Fruit fly (Drosophila melanogaster) whole organism, embryonic: ENCODE data around the gene IntS9.

Experiments used
- B-H1 ChIP-seq: fragments of 200-800 bp; sonication (Bioruptor generic); IDR thresholded peaks from 3 replicates; pipeline ENCODE4 v1.3.6; 2022; ENCODE audit warnings: missing biosample characterization, missing genetic modification characterization
- BEAF-32 ChIP-seq: fragments of 200-800 bp; sonication (Bioruptor generic); optimal IDR thresholded peaks from 3 replicates; lab custom pipeline; 2017; ENCODE audit warnings: missing biosample characterization, missing genetic modification characterization, mild to moderate bottlenecking, moderate library complexity, missing genetic modification reagents
- Bgb ChIP-seq: fragments of 200-800 bp; sonication (Bioruptor generic); IDR thresholded peaks from 2 replicates; pipeline ENCODE4 v1.3.6; 2022; ENCODE audit warnings: missing biosample characterization, missing genetic modification characterization; ENCODE audit not compliant: partially characterized antibody
- CG13296 ChIP-seq: fragments of 200-800 bp; sonication (Bioruptor generic); optimal IDR thresholded peaks from 3 replicates; lab custom pipeline; 2018; ENCODE audit warnings: missing biosample characterization, mild to moderate bottlenecking, missing genetic modification characterization
- CG14667 ChIP-seq: fragments of 200-800 bp; sonication (Bioruptor generic); IDR thresholded peaks from 2 replicates; pipeline ENCODE4 v1.3.6; 2022; ENCODE audit warnings: missing biosample characterization, missing genetic modification characterization
- CG14965 ChIP-seq: fragments of 200-800 bp; sonication (Bioruptor generic); optimal IDR thresholded peaks from 2 replicates; lab custom pipeline; 2016; ENCODE audit warnings: missing biosample characterization, missing genetic modification characterization, borderline replicate concordance
- CG18011 ChIP-seq: fragments of 200-800 bp; sonication (Bioruptor generic); optimal IDR thresholded peaks from 2 replicates; lab custom pipeline; 2017; ENCODE audit warnings: missing biosample characterization, missing genetic modification characterization, mild to moderate bottlenecking, moderate library complexity, missing genotype
- CG18599 ChIP-seq: fragments of 200-800 bp; sonication (Bioruptor generic); optimal IDR thresholded peaks from 3 replicates; lab custom pipeline; 2017; ENCODE audit warnings: missing biosample characterization, missing genetic modification characterization, mild to moderate bottlenecking, moderate library complexity, missing genetic modification reagents
- CG2875 ChIP-seq: fragments of 200-800 bp; sonication (Bioruptor generic); optimal IDR thresholded peaks from 2 replicates; lab custom pipeline; 2017; ENCODE audit warnings: missing biosample characterization, mild to moderate bottlenecking, missing genetic modification characterization, missing genetic modification reagents
- CG3065 ChIP-seq: fragments of 200-800 bp; sonication (Bioruptor generic); optimal IDR thresholded peaks from 2 replicates; lab custom pipeline; 2016; ENCODE audit warnings: missing biosample characterization, missing genetic modification characterization
- CG3995 ChIP-seq: fragments of 200-800 bp; sonication (Bioruptor generic); optimal IDR thresholded peaks from 3 replicates; lab custom pipeline; 2016; ENCODE audit warnings: missing biosample characterization, missing genetic modification characterization
- CG4328 ChIP-seq: fragments of 200-800 bp; sonication (Bioruptor generic); optimal IDR thresholded peaks from 3 replicates; lab custom pipeline; 2017; ENCODE audit warnings: missing biosample characterization, missing genetic modification reagents, missing genetic modification characterization
- CG4360 ChIP-seq: fragments of 200-800 bp; sonication (Bioruptor generic); IDR thresholded peaks from 2 replicates; pipeline ENCODE4 v1.3.6; 2022; ENCODE audit warnings: missing biosample characterization, missing genetic modification characterization
- CG4854 ChIP-seq: fragments of 200-800 bp; sonication (Bioruptor generic); optimal IDR thresholded peaks from 2 replicates; lab custom pipeline; 2016; ENCODE audit warnings: missing biosample characterization, missing genetic modification characterization, inconsistent platforms
- CG5953 ChIP-seq: fragments of 200-800 bp; sonication (Bioruptor generic); IDR thresholded peaks from 2 replicates; pipeline ENCODE4 v1.3.6; 2022; ENCODE audit warnings: missing biosample characterization, missing genetic modification characterization
- CG6791 ChIP-seq: fragments of 200-800 bp; sonication (Bioruptor generic); IDR thresholded peaks from 3 replicates; pipeline ENCODE4 v1.3.6; 2022; ENCODE audit warnings: missing biosample characterization, missing genetic modification characterization; ENCODE audit not compliant: partially characterized antibody
- CG8924 ChIP-seq: fragments of 200-800 bp; optimal IDR thresholded peaks from 3 replicates; lab custom pipeline; 2019; ENCODE audit warnings: missing biosample characterization, mild to moderate bottlenecking, missing genetic modification characterization, moderate library complexity
- CG9437 ChIP-seq: fragments of 200-800 bp; sonication (Bioruptor generic); optimal IDR thresholded peaks from 2 replicates; lab custom pipeline; 2018; ENCODE audit warnings: missing biosample characterization, mild to moderate bottlenecking, missing genetic modification characterization
- Dfd ChIP-seq, 2 experiments: fragments of >200 bp; optimal IDR thresholded peaks; 2 replicates each; lab custom pipeline; 2017; ENCODE audit warnings: missing biosample characterization in 2 of 2, missing genetic modification characterization in 2 of 2
- Fer1 ChIP-seq: fragments of 200-800 bp; sonication (Bioruptor generic); optimal IDR thresholded peaks from 2 replicates; lab custom pipeline; 2017; ENCODE audit warnings: missing biosample characterization, mild to moderate bottlenecking, missing genetic modification characterization
- GATAe ChIP-seq: fragments of 200-800 bp; sonication (Bioruptor generic); conservative IDR thresholded peaks from 2 replicates; pipeline ENCODE4 v1.3.6; 2022; ENCODE audit warnings: missing biosample characterization, missing genetic modification characterization
- Hand ChIP-seq: fragments of 200-800 bp; sonication (Bioruptor generic); optimal IDR thresholded peaks from 2 replicates; lab custom pipeline; 2017; ENCODE audit warnings: mild to moderate bottlenecking, missing biosample characterization, missing genetic modification reagents, missing genetic modification characterization
- Max ChIP-seq: fragments of 200-800 bp; sonication (Bioruptor generic); optimal IDR thresholded peaks from 2 replicates; lab custom pipeline; 2016; ENCODE audit warnings: missing biosample characterization, mild to moderate bottlenecking, missing genetic modification characterization
- Optix ChIP-seq: fragments of 200-800 bp; sonication (Bioruptor generic); IDR thresholded peaks from 3 replicates; pipeline ENCODE4 v1.3.6; 2022; ENCODE audit warnings: missing biosample characterization, missing genetic modification characterization
- Pdp1 ChIP-seq, 2 experiments: fragments of 200-800 bp; sonication (Bioruptor generic); optimal IDR thresholded peaks; 3 replicates each; lab custom pipeline; 2016; ENCODE audit warnings: missing biosample characterization in 2 of 2, missing genetic modification characterization in 2 of 2, mild to moderate bottlenecking in 1 of 2, moderate library complexity in 1 of 2
- Scr ChIP-seq: fragments of 200-800 bp; sonication (Bioruptor generic); IDR thresholded peaks from 2 replicates; pipeline ENCODE4 v1.3.6; 2022; ENCODE audit warnings: missing biosample characterization, missing genetic modification characterization; ENCODE audit not compliant: partially characterized antibody
- Stat92E ChIP-seq, 3 experiments: fragments of >200 bp in 2 of 3; fragments of 200-800 bp in 1 of 3; sonication (Bioruptor generic) in 1 of 3; optimal IDR thresholded peaks; 2 replicates each; lab custom pipeline; 2017 to 2019; ENCODE audit warnings: missing biosample characterization in 3 of 3, missing genetic modification characterization in 3 of 3, mild to moderate bottlenecking in 1 of 3, moderate library complexity in 1 of 3
- TFAM ChIP-seq: fragments of 200-800 bp; sonication (Bioruptor generic); optimal IDR thresholded peaks from 2 replicates; lab custom pipeline; 2017; ENCODE audit warnings: missing biosample characterization, missing genetic modification characterization, inconsistent platforms
- abd-A ChIP-seq: fragments of 200-800 bp; sonication (Bioruptor generic); optimal IDR thresholded peaks from 3 replicates; lab custom pipeline; 2019; ENCODE audit warnings: missing biosample characterization, mild to moderate bottlenecking, missing genetic modification characterization, moderate library complexity
- ash1 ChIP-seq: fragments of 200-800 bp; sonication (Bioruptor generic); optimal IDR thresholded peaks from 2 replicates; lab custom pipeline; 2018; ENCODE audit warnings: missing biosample characterization, mild to moderate bottlenecking, missing genetic modification characterization
- bab2 ChIP-seq: fragments of 200-800 bp; sonication (Bioruptor generic); optimal IDR thresholded peaks from 2 replicates; lab custom pipeline; 2016; ENCODE audit warnings: missing biosample characterization, missing genetic modification characterization
- bbx ChIP-seq: fragments of 200-800 bp; sonication (Bioruptor generic); IDR thresholded peaks from 2 replicates; pipeline ENCODE4 v1.3.6; 2022; ENCODE audit warnings: missing biosample characterization, missing genetic modification characterization; ENCODE audit not compliant: partially characterized antibody
- caup ChIP-seq: fragments of 200-800 bp; sonication (Bioruptor generic); optimal IDR thresholded peaks from 3 replicates; lab custom pipeline; 2017; ENCODE audit warnings: missing biosample characterization, mild to moderate bottlenecking, missing genetic modification characterization, moderate library complexity; ENCODE audit not compliant: severe bottlenecking
- chif ChIP-seq, 2 experiments: fragments of 200-800 bp; sonication (Bioruptor generic); optimal IDR thresholded peaks; 3 replicates each; lab custom pipeline; 2016; ENCODE audit warnings: missing biosample characterization in 2 of 2, missing genetic modification characterization in 2 of 2
- crc ChIP-seq: fragments of 200-800 bp; sonication (Bioruptor generic); optimal IDR thresholded peaks from 2 replicates; lab custom pipeline; 2016; ENCODE audit warnings: missing biosample characterization, missing genetic modification characterization
- dysf ChIP-seq: fragments of 200-800 bp; sonication (Bioruptor generic); IDR thresholded peaks from 3 replicates; pipeline ENCODE4 v1.3.6; 2022; ENCODE audit warnings: missing biosample characterization, missing genetic modification characterization
- exex ChIP-seq: fragments of 200-800 bp; sonication (Bioruptor generic); optimal IDR thresholded peaks from 4 replicates; lab custom pipeline; 2018; ENCODE audit warnings: missing biosample characterization, mild to moderate bottlenecking, missing genetic modification characterization, moderate library complexity
- hb ChIP-seq: fragments of 200-800 bp; sonication (Bioruptor generic); IDR thresholded peaks from 3 replicates; pipeline ENCODE4 v1.3.6; 2022; ENCODE audit warnings: missing biosample characterization, missing genetic modification characterization; ENCODE audit not compliant: partially characterized antibody
- hth ChIP-seq: fragments of >200 bp; optimal IDR thresholded peaks from 2 replicates; lab custom pipeline; 2017; ENCODE audit warnings: inconsistent platforms
- lola ChIP-seq, 3 experiments: fragments of >200 bp in 2 of 3; fragments of 200-800 bp in 1 of 3; sonication (Bioruptor generic) in 1 of 3; optimal IDR thresholded peaks; 2 replicates each; lab custom pipeline; 2017 to 2019; ENCODE audit warnings: missing biosample characterization in 3 of 3, missing genetic modification characterization in 3 of 3, mild to moderate bottlenecking in 1 of 3, moderate library complexity in 1 of 3
- lov ChIP-seq, 2 experiments: fragments of 200-800 bp in 1 of 2; fragments of >200 bp in 1 of 2; sonication (Bioruptor generic) in 1 of 2; IDR thresholded peaks in 1 of 2; optimal IDR thresholded peaks in 1 of 2; 2 replicates in 1 of 2; 3 replicates in 1 of 2; pipeline versions ENCODE4 v1.3.6 to Lab custom; 2017 to 2022; ENCODE audit warnings: missing biosample characterization in 1 of 2, missing genetic modification characterization in 1 of 2
- maf-S ChIP-seq: fragments of 200-800 bp; sonication (Bioruptor generic); optimal IDR thresholded peaks from 2 replicates; lab custom pipeline; 2016; ENCODE audit warnings: missing biosample characterization, missing genetic modification characterization
- nom ChIP-seq: fragments of 200-800 bp; sonication (Bioruptor generic); optimal IDR thresholded peaks from 2 replicates; lab custom pipeline; 2017; ENCODE audit warnings: missing biosample characterization, missing genetic modification characterization, mild to moderate bottlenecking, moderate library complexity, missing genetic modification reagents
- odd ChIP-seq: fragments of 200-800 bp; sonication (Bioruptor generic); optimal IDR thresholded peaks from 2 replicates; lab custom pipeline; 2017; ENCODE audit warnings: missing biosample characterization, mild to moderate bottlenecking, missing genetic modification characterization
- pho ChIP-seq: fragments of 200-800 bp; sonication (Bioruptor generic); optimal IDR thresholded peaks from 2 replicates; lab custom pipeline; 2016; ENCODE audit warnings: missing biosample characterization, missing genetic modification characterization
- sim ChIP-seq: fragments of 200-800 bp; sonication (Bioruptor generic); IDR thresholded peaks from 2 replicates; pipeline ENCODE4 v1.3.6; 2022; ENCODE audit warnings: missing biosample characterization, missing genetic modification characterization
- ttk ChIP-seq: fragments of 200-800 bp; sonication (Bioruptor generic); IDR thresholded peaks from 2 replicates; pipeline ENCODE4 v2.1.2; 2022; ENCODE audit warnings: missing biosample characterization, missing genetic modification characterization
- wor ChIP-seq: fragments of 200-800 bp; sonication (Bioruptor generic); IDR thresholded peaks from 2 replicates; pipeline ENCODE4 v1.3.6; 2022; ENCODE audit warnings: missing biosample characterization, missing genetic modification characterization
- zf30C ChIP-seq: fragments of 200-800 bp; sonication (Bioruptor generic); optimal IDR thresholded peaks from 3 replicates; lab custom pipeline; 2018; ENCODE audit warnings: missing biosample characterization, mild to moderate bottlenecking, missing genetic modification characterization

The IntS9 gene

DNA sequence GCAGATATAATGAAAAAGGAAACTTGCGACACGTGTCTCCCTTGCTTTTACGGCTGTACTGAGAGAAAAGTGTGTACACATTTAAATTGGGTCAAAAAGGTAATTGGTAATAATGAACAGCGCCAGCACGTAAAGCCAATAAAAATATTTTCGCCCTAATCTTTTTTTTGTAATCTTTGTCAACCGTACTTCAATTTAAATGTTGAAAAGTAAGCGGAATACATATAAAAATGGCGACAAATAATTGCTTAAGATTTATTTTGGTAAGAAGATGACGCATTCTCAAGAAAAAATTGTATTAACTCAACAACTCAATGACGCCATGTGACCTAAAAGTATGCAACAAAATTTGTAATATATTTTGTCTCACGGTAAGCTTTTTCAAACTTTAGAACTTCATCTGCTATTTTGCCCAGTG lies 42.4 kb upstream of the IntS9 start (continued):
- TF ChIP-seq CG8924 (tag; lab: Kevin White, UChicago), result peak; percentile 27
- no peak for TF ChIP-seq CG18011 (GFP tag; lab: Kevin White, UChicago)
- TF ChIP-seq CG5953 (GFP tag; lab: Robert Waterston, UW), result no peak
- no peak for TF ChIP-seq Stat92E (GFP tag; optimal IDR thresholded peaks at IDR 0.05; lab: Kevin White, UChicago)
- no peak for TF ChIP-seq Max (GFP tag; lab: Kevin White, UChicago)
- TF ChIP-seq TFAM (GFP tag; lab: Kevin White, UChicago), result no peak
- TF ChIP-seq chif (GFP tag; optimal IDR thresholded peaks at IDR 0.05; lab: Kevin White, UChicago), result peak; percentile 3 to 14
- peak; percentile 53 for TF ChIP-seq Hand (GFP tag; lab: Kevin White, UChicago)
- TF ChIP-seq GATAe, result no peak
- TF ChIP-seq hb (GFP tag; lab: Robert Waterston, UW), result no peak
- TF ChIP-seq wor, result no peak
- TF ChIP-seq dysf (GFP tag; lab: Robert Waterston, UW), result peak; percentile 23; the same call in 1 of the 3 replicates
- no peak for TF ChIP-seq B-H1 (GFP tag; lab: Robert Waterston, UW)
- no peak for TF ChIP-seq hth (lab: Kevin White, UChicago)
- no peak for TF ChIP-seq sim (GFP tag; lab: Robert Waterston, UW)
- no peak for TF ChIP-seq CG4360 (GFP tag; lab: Robert Waterston, UW)
- TF ChIP-seq zf30C (GFP tag; lab: Kevin White, UChicago), result no peak
- TF ChIP-seq CG2875 (GFP tag; lab: Kevin White, UChicago), result no peak
- no peak for TF ChIP-seq Scr (GFP tag; lab: Robert Waterston, UW)
- peak; percentile 45 for TF ChIP-seq pho (GFP tag; lab: Kevin White, UChicago)
- TF ChIP-seq Fer1 (GFP tag; lab: Kevin White, UChicago), result peak; percentile 45
- no peak for TF ChIP-seq ttk
- no peak for TF ChIP-seq CG6791 (GFP tag; lab: Robert Waterston, UW)
- TF ChIP-seq bab2, result no peak
- TF ChIP-seq CG3065 (GFP tag; lab: Kevin White, UChicago), result no peak
- TF ChIP-seq CG14965 (GFP tag; lab: Kevin White, UChicago), result no peak
- TF ChIP-seq lola (GFP tag; optimal IDR thresholded peaks at IDR 0.05; lab: Kevin White, UChicago), result no peak
- TF ChIP-seq CG14667 (GFP tag; lab: Robert Waterston, UW), result no peak
- TF ChIP-seq BEAF-32, result no peak
- no peak for TF ChIP-seq ash1 (GFP tag; lab: Kevin White, UChicago)
- no peak for TF ChIP-seq Bgb (GFP tag; lab: Robert Waterston, UW)
- no peak for TF ChIP-seq lov (optimal IDR thresholded peaks at IDR 0.05; lab: Kevin White, UChicago)
- TF ChIP-seq lov (GFP tag; IDR thresholded peaks at IDR 0.05; lab: Robert Waterston, UW), result no peak
- peak; percentile 37 for TF ChIP-seq CG9437 (GFP tag; lab: Kevin White, UChicago)
- TF ChIP-seq CG4854 (GFP tag; lab: Kevin White, UChicago), result no peak
- TF ChIP-seq abd-A (tag; lab: Kevin White, UChicago), result no peak
- no peak for TF ChIP-seq CG4328
- no peak for TF ChIP-seq maf-S
- TF ChIP-seq CG13296 (GFP tag; lab: Kevin White, UChicago), result peak; percentile 27
- TF ChIP-seq Dfd (GFP tag; optimal IDR thresholded peaks at IDR 0.05; lab: Kevin White, UChicago), result no peak
- TF ChIP-seq crc, result no peak
- TF ChIP-seq exex (tag; lab: Kevin White, UChicago), result peak; percentile 9
- no peak for TF ChIP-seq bbx
- TF ChIP-seq Optix (GFP tag; lab: Robert Waterston, UW), result no peak
- peak; percentile 28 for TF ChIP-seq caup (GFP tag; lab: Kevin White, UChicago)
- TF ChIP-seq Pdp1 (GFP tag; optimal IDR thresholded peaks at IDR 0.05; lab: Kevin White, UChicago), result no peak
- peak; percentile 68 for TF ChIP-seq CG18599 (GFP tag; lab: Kevin White, UChicago)
- TF ChIP-seq CG3995 (GFP tag; lab: Kevin White, UChicago), result no peak
- no peak for TF ChIP-seq nom
- no peak for TF ChIP-seq odd
